Worm (Caenorhabditis elegans): ENCODE data around the gene ztf-22.

The ztf-22 gene

DNA sequence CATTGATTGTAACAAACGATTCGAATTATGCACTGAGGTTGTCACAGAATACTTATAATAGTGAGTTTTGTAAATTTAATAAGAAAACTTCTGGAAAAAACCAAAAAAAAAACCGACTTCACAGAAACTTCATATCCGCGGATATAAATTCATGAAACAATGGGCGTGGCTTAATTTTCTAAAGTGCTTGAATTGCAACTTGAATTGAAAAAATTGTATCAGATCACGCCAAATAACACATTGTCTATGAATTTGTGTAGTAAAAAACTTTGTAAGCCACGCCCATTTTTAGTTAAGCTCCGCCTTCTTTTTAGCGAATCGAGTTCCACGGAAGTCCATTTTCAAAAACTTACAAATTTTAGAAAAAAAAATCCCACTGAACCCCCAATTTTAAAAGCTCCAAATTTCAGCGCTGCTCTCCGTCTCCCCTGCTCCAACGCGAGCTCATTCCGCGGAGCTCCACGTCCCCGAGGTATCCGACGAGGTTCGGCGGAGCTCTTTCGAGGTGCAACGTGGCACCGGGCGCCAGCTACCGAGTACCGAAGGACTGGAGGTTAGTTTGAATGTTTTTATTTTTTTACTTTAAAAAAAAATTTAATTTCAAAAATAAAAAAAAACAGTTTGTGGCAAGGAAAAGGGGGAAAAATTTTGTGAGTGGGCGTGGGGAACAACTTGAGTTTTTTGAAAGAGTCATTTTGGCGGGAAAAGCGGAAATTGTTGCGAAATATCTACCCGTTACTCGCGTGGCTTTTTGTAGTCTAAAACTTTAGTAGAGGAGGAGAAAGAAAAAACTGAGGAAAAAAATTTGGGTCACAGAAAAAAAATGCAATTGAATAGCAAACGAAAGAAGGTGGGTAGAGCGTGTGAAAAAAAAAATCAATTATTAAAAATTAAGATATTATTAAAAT lies 6.2 kb downstream of the ztf-22 start:
- no peak for TF ChIP-seq fos-1 (tag; optimal IDR thresholded peaks at IDR 0.05)
- TF ChIP-seq lsy-12 (tag; optimal IDR thresholded peaks at IDR 0.05) = peak; percentile 2
- TF ChIP-seq nhr-23 (tag; optimal IDR thresholded peaks at IDR 0.05) = no peak
- no peak for TF ChIP-seq ama-1 (optimal IDR thresholded peaks at IDR 0.05)
- TF ChIP-seq nfya-1 (tag; optimal IDR thresholded peaks at IDR 0.05; ENCODE audit: insufficient read depth) = no peak

DNA sequence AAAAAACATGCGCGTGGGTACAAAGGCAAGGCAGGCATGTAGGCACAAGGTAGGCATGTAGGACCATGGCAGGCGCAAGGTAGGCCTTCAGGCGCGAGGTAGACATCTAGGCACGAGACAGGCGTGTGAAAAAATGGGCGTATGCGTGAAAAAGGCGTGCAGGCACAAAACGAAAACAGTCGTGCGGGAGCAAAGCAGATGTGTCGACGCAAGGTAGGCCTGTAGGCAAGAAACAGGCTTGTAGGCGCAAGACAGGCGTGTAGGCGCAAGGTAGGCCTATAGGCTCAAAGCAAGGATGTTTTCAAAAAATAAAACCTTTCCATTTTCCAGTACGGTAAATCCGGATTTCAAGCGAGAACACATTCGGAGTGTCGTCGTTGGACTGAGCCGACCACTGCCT lies 6.9 kb downstream of the ztf-22 start:
- TF ChIP-seq egl-27 (tag; optimal IDR thresholded peaks at IDR 0.05) = no peak
- TF ChIP-seq nhr-43 (tag; optimal IDR thresholded peaks at IDR 0.05; ENCODE audit: poor library complexity, severe bottlenecking) = no peak
- TF ChIP-seq nhr-25 (tag; optimal IDR thresholded peaks at IDR 0.05) = no peak
- no peak for TF ChIP-seq zag-1 (tag; optimal IDR thresholded peaks at IDR 0.05)
- no peak for TF ChIP-seq pha-4 (tag; optimal IDR thresholded peaks at IDR 0.05)
- no peak for TF ChIP-seq lin-15B (tag; optimal IDR thresholded peaks at IDR 0.05)
- TF ChIP-seq sea-2 (GFP tag; optimal IDR thresholded peaks at IDR 0.05) = no peak
- no peak for TF ChIP-seq R02D3.7 (tag; optimal IDR thresholded peaks at IDR 0.05)
- no peak for TF ChIP-seq aly-2 (tag; optimal IDR thresholded peaks at IDR 0.05)
- no peak for TF ChIP-seq ceh-28 (tag; optimal IDR thresholded peaks at IDR 0.05)
- no peak for TF ChIP-seq elt-3 (tag; optimal IDR thresholded peaks at IDR 0.05)
- TF ChIP-seq mdl-1 (tag; optimal IDR thresholded peaks at IDR 0.05) = no peak
- no peak for TF ChIP-seq nhr-12 (tag; optimal IDR thresholded peaks at IDR 0.05)
- TF ChIP-seq ztf-11 (tag; optimal IDR thresholded peaks at IDR 0.05) = no peak

DNA sequence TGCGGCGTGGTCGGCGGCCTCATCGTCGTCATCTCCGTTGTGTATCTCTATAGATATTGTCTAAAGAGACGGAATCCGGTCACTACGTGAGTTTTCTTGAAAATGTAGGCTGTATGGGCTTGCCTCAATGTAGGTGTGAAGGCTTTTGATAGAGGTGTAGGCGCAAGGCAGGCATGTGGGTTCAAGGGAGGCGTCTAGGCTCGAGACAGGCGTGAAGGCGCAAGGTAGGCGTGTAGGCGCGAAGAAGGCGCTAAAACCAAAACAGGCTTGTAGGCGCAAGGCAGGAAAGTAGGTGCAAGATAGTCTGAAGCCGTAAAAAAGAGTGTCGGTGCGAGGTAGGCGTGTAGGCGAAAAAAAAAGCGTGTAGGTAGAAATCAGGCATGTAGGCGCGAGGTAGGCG lies 7.4 kb downstream of the ztf-22 start:
- TF ChIP-seq ceh-82 (tag; optimal IDR thresholded peaks at IDR 0.05) (no peak), nhr-25 (tag; optimal IDR thresholded peaks at IDR 0.05) (no peak)

DNA sequence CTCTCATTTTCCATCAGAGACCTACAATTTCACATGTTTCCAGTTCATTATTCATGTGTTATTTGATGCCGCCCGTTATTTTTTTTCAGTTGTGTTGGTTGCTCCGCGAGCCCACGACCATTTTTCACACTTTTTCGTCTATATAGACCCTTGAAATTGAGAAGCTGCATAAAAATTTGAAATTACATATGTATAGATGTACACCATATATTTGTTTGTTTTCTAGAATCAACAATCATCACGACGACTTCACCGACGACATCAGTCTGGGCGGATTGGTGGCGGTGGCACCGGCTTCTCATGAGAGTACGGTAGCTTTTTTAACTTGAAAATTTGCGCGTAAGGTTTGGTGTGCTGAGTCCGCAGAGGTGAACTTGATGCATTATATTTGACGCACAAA lies 14.9 kb downstream of the ztf-22 start, which contains the start of gene Y48C3A.5:
TSS of gene Y48C3A.5 (plus strand) at position 301 of the 400 bp plus-strand sequence.
- TF ChIP-seq nfya-1 (tag; optimal IDR thresholded peaks at IDR 0.05; ENCODE audit: insufficient read depth) = no peak
- TF ChIP-seq ceh-9 (tag; optimal IDR thresholded peaks at IDR 0.05) = no peak
- TF ChIP-seq mdl-1 (tag; optimal IDR thresholded peaks at IDR 0.05) = no peak
- TF ChIP-seq unc-62 (GFP tag; optimal IDR thresholded peaks at IDR 0.05) = no peak
- no peak for TF ChIP-seq ama-1 (optimal IDR thresholded peaks at IDR 0.05)
- TF ChIP-seq elt-3 (tag; optimal IDR thresholded peaks at IDR 0.05) = no peak
- no peak for TF ChIP-seq snpc-4 (tag; optimal IDR thresholded peaks at IDR 0.05)
- no peak for TF ChIP-seq skn-1 (tag; optimal IDR thresholded peaks at IDR 0.05)
- no peak for TF ChIP-seq hmg-11 (tag; optimal IDR thresholded peaks at IDR 0.05)
- no peak for TF ChIP-seq egl-27 (tag; optimal IDR thresholded peaks at IDR 0.05)
- TF ChIP-seq sea-2 (GFP tag; optimal IDR thresholded peaks at IDR 0.05) = no peak

DNA sequence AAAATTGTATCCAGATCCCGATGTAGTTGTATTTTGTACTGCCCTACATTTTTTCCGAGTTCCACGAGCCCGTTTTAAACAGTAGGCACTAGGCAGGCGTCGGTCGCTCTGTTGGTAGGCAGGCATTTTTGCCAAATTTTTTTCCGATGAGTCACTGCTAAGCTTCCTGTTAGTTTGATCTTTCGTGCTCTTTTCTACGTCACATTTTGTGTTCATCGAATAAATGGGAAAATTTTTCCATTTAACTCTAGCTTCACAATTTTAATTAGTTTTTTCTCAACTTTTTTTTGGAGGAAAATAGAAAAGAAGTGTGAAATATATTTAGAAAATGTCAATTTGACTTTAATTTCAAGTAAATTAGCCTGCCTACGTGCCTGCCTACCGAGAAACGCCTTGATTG lies 18.3 kb downstream of the ztf-22 start:
- TF ChIP-seq ztf-11 (tag; optimal IDR thresholded peaks at IDR 0.05) = no peak
- no peak for TF ChIP-seq sea-2 (GFP tag; optimal IDR thresholded peaks at IDR 0.05)
- TF ChIP-seq nhr-11 (tag; optimal IDR thresholded peaks at IDR 0.05) = no peak
- TF ChIP-seq egl-5 (tag; optimal IDR thresholded peaks at IDR 0.05) = no peak
- TF ChIP-seq mdl-1 (tag; optimal IDR thresholded peaks at IDR 0.05) = no peak
- no peak for TF ChIP-seq mml-1 (tag; optimal IDR thresholded peaks at IDR 0.05)
- no peak for TF ChIP-seq skn-1 (tag; optimal IDR thresholded peaks at IDR 0.05)
- TF ChIP-seq nhr-43 (tag; optimal IDR thresholded peaks at IDR 0.05; ENCODE audit: poor library complexity, severe bottlenecking) = no peak
- no peak for TF ChIP-seq elt-2 (tag; optimal IDR thresholded peaks at IDR 0.05)
- TF ChIP-seq elt-3 (tag; optimal IDR thresholded peaks at IDR 0.05) = no peak
- TF ChIP-seq eor-1 (tag; optimal IDR thresholded peaks at IDR 0.05) = no peak

DNA sequence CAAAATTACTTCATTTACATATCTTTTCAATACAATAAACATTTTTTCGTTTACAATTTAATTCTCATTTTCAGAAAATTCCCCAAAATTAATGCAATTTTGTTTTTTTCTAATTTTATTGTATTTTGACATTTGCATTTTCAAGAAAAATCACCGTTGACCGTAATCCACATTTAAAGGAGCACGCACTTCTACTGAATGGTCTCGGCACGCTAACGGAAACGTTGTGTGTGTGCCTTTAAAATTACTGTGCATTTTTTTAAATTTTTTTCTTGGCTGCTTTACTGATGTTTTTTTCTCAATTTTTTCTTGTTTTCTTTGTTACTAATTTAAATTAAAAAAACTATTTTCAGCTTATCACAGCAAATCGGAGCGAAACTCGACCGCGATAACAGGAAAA lies 25.1 kb downstream of the ztf-22 start:
- no peak for TF ChIP-seq egl-27 (tag; optimal IDR thresholded peaks at IDR 0.05)
- no peak for TF ChIP-seq elt-1 (tag; optimal IDR thresholded peaks at IDR 0.05)
- no peak for TF ChIP-seq mdl-1 (tag; optimal IDR thresholded peaks at IDR 0.05)
- TF ChIP-seq nhr-237 (tag; optimal IDR thresholded peaks at IDR 0.05) = no peak
- no peak for TF ChIP-seq ceh-82 (tag; optimal IDR thresholded peaks at IDR 0.05)
- TF ChIP-seq fkh-2 (tag; optimal IDR thresholded peaks at IDR 0.05) = no peak
- no peak for TF ChIP-seq ama-1 (optimal IDR thresholded peaks at IDR 0.05)
- no peak for TF ChIP-seq snpc-4 (tag; optimal IDR thresholded peaks at IDR 0.05)
- no peak for TF ChIP-seq ztf-11 (tag; optimal IDR thresholded peaks at IDR 0.05)
- no peak for TF ChIP-seq unc-39 (tag; optimal IDR thresholded peaks at IDR 0.05)
- no peak for TF ChIP-seq elt-3 (tag; optimal IDR thresholded peaks at IDR 0.05)
- TF ChIP-seq nhr-43 (tag; optimal IDR thresholded peaks at IDR 0.05; ENCODE audit: poor library complexity, severe bottlenecking) = no peak
- TF ChIP-seq nhr-25 (tag; optimal IDR thresholded peaks at IDR 0.05) = no peak
- no peak for TF ChIP-seq egl-5 (tag; optimal IDR thresholded peaks at IDR 0.05)
- TF ChIP-seq aly-2 (tag; optimal IDR thresholded peaks at IDR 0.05) = no peak
- TF ChIP-seq nhr-12 (tag; optimal IDR thresholded peaks at IDR 0.05) = no peak
- no peak for TF ChIP-seq nhr-77 (tag; optimal IDR thresholded peaks at IDR 0.05)
- TF ChIP-seq tbx-2 (tag; optimal IDR thresholded peaks at IDR 0.05) = no peak
- TF ChIP-seq lin-15B (tag; optimal IDR thresholded peaks at IDR 0.05) = no peak

Measured in whole organism, L3 larva.